Worm (Caenorhabditis elegans): ENCODE measurements around the gene vha-4.

The vha-4 gene

ce11 chrII:7864892-7865291, 14.2 kb downstream of the vha-4 start:
- TF ChIP-seq xbp-1 (tag; optimal IDR thresholded peaks at IDR 0.05) (no peak), nhr-84 (tag; optimal IDR thresholded peaks at IDR 0.05) (no peak), efl-1 (optimal IDR thresholded peaks at IDR 0.05) (no peak), efl-1 (GFP tag; optimal IDR thresholded peaks at IDR 0.05 in 1 of 2) (peak in 1 of 2 experiments; percentile 62), grh-1 (GFP tag; IDR thresholded peaks at IDR 0.05) (no peak), tbx-2 (tag; optimal IDR thresholded peaks at IDR 0.05) (no peak), ceh-8 (GFP tag; optimal IDR thresholded peaks at IDR 0.05) (no peak), nhr-85 (tag) (no peak)

ce11 chrII:7864207-7864606, 14.9 kb downstream of the vha-4 start, which contains the start of gene ostb-1:
Gene ostb-1, plus strand, starts transcription at chrII:7864507.
- TF ChIP-seq mep-1 (tag; optimal IDR thresholded peaks at IDR 0.05), result peak; percentile 58
- TF ChIP-seq blmp-1 (tag; optimal IDR thresholded peaks at IDR 0.05), result peak; percentile 27
- TF ChIP-seq ceh-88 (GFP tag; IDR thresholded peaks at IDR 0.05), result no peak
- TF ChIP-seq rnt-1 (tag; optimal IDR thresholded peaks at IDR 0.05), result peak; percentile 20
- TF ChIP-seq efl-1 (optimal IDR thresholded peaks at IDR 0.05), result peak; percentile 34 to 49
- peak; percentile 58 to 93 for TF ChIP-seq efl-1 (GFP tag; optimal IDR thresholded peaks at IDR 0.05 in 1 of 2)
- TF ChIP-seq dpl-1 (GFP tag; optimal IDR thresholded peaks at IDR 0.05), result peak; percentile 32 to 55 (median 55)
- no peak for TF ChIP-seq lin-15B (tag; optimal IDR thresholded peaks at IDR 0.05)
- peak in 1 of 3 experiments; percentile 7 for TF ChIP-seq ceh-82 (tag; optimal IDR thresholded peaks at IDR 0.05)
- TF ChIP-seq lsy-2 (tag; optimal IDR thresholded peaks at IDR 0.05), result peak; percentile 61 to 85
- peak; percentile 4 for TF ChIP-seq elt-2 (tag; optimal IDR thresholded peaks at IDR 0.05)
- TF ChIP-seq lin-35 (GFP tag; optimal IDR thresholded peaks at IDR 0.05), result peak; percentile 46 to 66
- no peak for TF ChIP-seq pag-3 (tag; optimal IDR thresholded peaks at IDR 0.05; ENCODE audit: borderline replicate concordance, insufficient read depth)
- peak; percentile 20 for TF ChIP-seq snu-23 (GFP tag; optimal IDR thresholded peaks at IDR 0.05)
- TF ChIP-seq F16B12.6 (tag; optimal IDR thresholded peaks at IDR 0.05), result peak; percentile 85
- peak; percentile 49 for TF ChIP-seq xbp-1 (tag; optimal IDR thresholded peaks at IDR 0.05)
- TF ChIP-seq efl-3 (GFP tag; optimal IDR thresholded peaks at IDR 0.05), result no peak
- TF ChIP-seq unc-130 (tag; optimal IDR thresholded peaks at IDR 0.05), result peak; percentile 9
- peak; percentile 19 for TF ChIP-seq nhr-71 (tag; optimal IDR thresholded peaks at IDR 0.05)
- TF ChIP-seq vab-15 (tag; optimal IDR thresholded peaks at IDR 0.05), result peak; percentile 4
- TF ChIP-seq skn-1 (tag; optimal IDR thresholded peaks at IDR 0.05), result no peak
- no peak for TF ChIP-seq nhr-85 (tag)
- TF ChIP-seq alr-1 (tag; optimal IDR thresholded peaks at IDR 0.05; ENCODE audit: borderline replicate concordance), result no peak
- peak; percentile 2 for TF ChIP-seq swsn-7 (tag; optimal IDR thresholded peaks at IDR 0.05)
- no peak for TF ChIP-seq ztf-11 (tag; optimal IDR thresholded peaks at IDR 0.05)

- TF ChIP-seq C04F5.9 (tag; optimal IDR thresholded peaks at IDR 0.05) (no peak), hpl-2 (GFP tag; optimal IDR thresholded peaks at IDR 0.05) (no peak), lir-3 (tag; optimal IDR thresholded peaks at IDR 0.05; ENCODE audit: poor library complexity) (no peak), lin-15B (tag; optimal IDR thresholded peaks at IDR 0.05) (peak; percentile 19), snu-23 (GFP tag; optimal IDR thresholded peaks at IDR 0.05) (no peak), ceh-63 (GFP tag; optimal IDR thresholded peaks at IDR 0.05) (no peak), pag-3 (tag; optimal IDR thresholded peaks at IDR 0.05; ENCODE audit: borderline replicate concordance, insufficient read depth) (no peak), egl-27 (tag; optimal IDR thresholded peaks at IDR 0.05) (no peak), fkh-8 (tag; optimal IDR thresholded peaks at IDR 0.05) (no peak), nhr-47 (tag; optimal IDR thresholded peaks at IDR 0.05) (no peak), efl-1 (optimal IDR thresholded peaks at IDR 0.05) (peak in 1 of 2 experiments; percentile 23), efl-1 (GFP tag; optimal IDR thresholded peaks at IDR 0.05 in 1 of 2) (peak; percentile 54 to 89), mdl-1 (tag; optimal IDR thresholded peaks at IDR 0.05) (no peak), zag-1 (tag; optimal IDR thresholded peaks at IDR 0.05) (no peak), pax-3 (tag; optimal IDR thresholded peaks at IDR 0.05) (no peak)
Measured at ce11 chrII:7863480-7864125, 15.5 kb downstream of the vha-4 start.
